Fruit fly (Drosophila melanogaster) whole organism, pupa: ENCODE data around the gene CG15539.

Experiments
- CG10348 ChIP-seq: fragments of 200-800 bp; sonication (Bioruptor generic); IDR thresholded peaks from 2 replicates; pipeline ENCODE4 v1.3.6; 2022; ENCODE audit warnings: missing biosample characterization, missing genetic modification characterization
- CG12605 ChIP-seq: fragments of 200-800 bp; sonication (Bioruptor generic); IDR thresholded peaks from 2 replicates; pipeline ENCODE4 v1.3.6; 2022; ENCODE audit warnings: missing biosample characterization, missing genetic modification characterization
- CG13204 ChIP-seq: fragments of 200-800 bp; sonication (Bioruptor generic); optimal IDR thresholded peaks from 2 replicates; lab custom pipeline; 2018; ENCODE audit warnings: missing biosample characterization, mild to moderate bottlenecking, missing genetic modification characterization, moderate library complexity
- CG14655 ChIP-seq: fragments of 200-800 bp; sonication (Bioruptor generic); optimal IDR thresholded peaks from 3 replicates; lab custom pipeline; 2017; ENCODE audit warnings: mild to moderate bottlenecking, missing biosample characterization, missing genetic modification reagents, missing genetic modification characterization
- CG15710 ChIP-seq: fragments of 200-800 bp; sonication (Bioruptor generic); optimal IDR thresholded peaks from 2 replicates; lab custom pipeline; 2018; ENCODE audit warnings: missing biosample characterization, mild to moderate bottlenecking, missing genetic modification characterization, moderate library complexity
- CG17806 ChIP-seq: fragments of 200-800 bp; sonication (Bioruptor generic); optimal IDR thresholded peaks from 2 replicates; lab custom pipeline; 2018; ENCODE audit warnings: missing biosample characterization, mild to moderate bottlenecking, missing genetic modification characterization, moderate library complexity
- CG32121 ChIP-seq: fragments of 200-800 bp; sonication (Bioruptor generic); IDR thresholded peaks from 2 replicates; pipeline ENCODE4 v1.3.6; 2022; ENCODE audit warnings: missing biosample characterization, missing genetic modification characterization
- CG34367 ChIP-seq: fragments of 200-800 bp; sonication (Bioruptor generic); optimal IDR thresholded peaks from 2 replicates; lab custom pipeline; 2018; ENCODE audit warnings: missing biosample characterization, mild to moderate bottlenecking, missing genetic modification characterization
- CG4496 ChIP-seq: fragments of 200-800 bp; sonication (Bioruptor generic); IDR thresholded peaks from 3 replicates; pipeline ENCODE4 v1.3.6; 2022; ENCODE audit warnings: missing biosample characterization, missing genetic modification characterization
- CG8159 ChIP-seq: fragments of 200-800 bp; sonication (Bioruptor generic); optimal IDR thresholded peaks from 3 replicates; lab custom pipeline; 2018; ENCODE audit warnings: missing biosample characterization, mild to moderate bottlenecking, missing genetic modification characterization, moderate library complexity
- CG8301 ChIP-seq: fragments of 200-800 bp; sonication (Bioruptor generic); optimal IDR thresholded peaks from 2 replicates; lab custom pipeline; 2018; ENCODE audit warnings: missing biosample characterization, mild to moderate bottlenecking, missing genetic modification characterization
- CG9948 ChIP-seq: fragments of 200-800 bp; sonication (Bioruptor generic); optimal IDR thresholded peaks from 2 replicates; lab custom pipeline; 2018; ENCODE audit warnings: missing biosample characterization, mild to moderate bottlenecking, missing genetic modification characterization, moderate library complexity
- D1 ChIP-seq: fragments of 200-800 bp; sonication (Bioruptor generic); optimal IDR thresholded peaks from 2 replicates; lab custom pipeline; 2018; ENCODE audit warnings: missing biosample characterization, mild to moderate bottlenecking, missing genetic modification characterization, moderate library complexity
- EcR ChIP-seq: fragments of 200-800 bp; sonication (Bioruptor generic); optimal IDR thresholded peaks from 3 replicates; lab custom pipeline; 2019; ENCODE audit warnings: missing biosample characterization, missing genetic modification characterization, mild to moderate bottlenecking, moderate library complexity, missing genetic modification reagents
- Ets98B ChIP-seq: fragments of 200-800 bp; sonication (Bioruptor generic); IDR thresholded peaks from 2 replicates; pipeline ENCODE4 v1.3.6; 2022; ENCODE audit warnings: missing biosample characterization, missing genetic modification characterization
- Pif1A ChIP-seq: fragments of 200-800 bp; sonication (Bioruptor generic); optimal IDR thresholded peaks from 3 replicates; lab custom pipeline; 2016; ENCODE audit warnings: missing biosample characterization, missing genetic modification characterization
- Pif1B ChIP-seq: fragments of 200-800 bp; sonication (Bioruptor generic); optimal IDR thresholded peaks from 3 replicates; lab custom pipeline; 2016; ENCODE audit warnings: missing biosample characterization, missing genetic modification characterization
- Snoo ChIP-seq: fragments of 200-800 bp; sonication (Bioruptor generic); optimal IDR thresholded peaks from 3 replicates; lab custom pipeline; 2017; ENCODE audit warnings: missing biosample characterization, mild to moderate bottlenecking, missing genetic modification characterization, inconsistent platforms
- fd96Ca ChIP-seq: fragments of 200-800 bp; sonication (Bioruptor generic); IDR thresholded peaks from 3 replicates; pipeline ENCODE4 v1.3.6; 2022; ENCODE audit warnings: missing biosample characterization, missing genetic modification characterization
- gl ChIP-seq: fragments of 200-800 bp; sonication (Bioruptor generic); optimal IDR thresholded peaks from 2 replicates; lab custom pipeline; 2018; ENCODE audit warnings: missing biosample characterization, mild to moderate bottlenecking, missing genetic modification characterization
- rn ChIP-seq: fragments of 200-800 bp; sonication (Bioruptor generic); IDR thresholded peaks from 2 replicates; pipeline ENCODE4 v1.3.6; 2022; ENCODE audit warnings: missing biosample characterization, missing genetic modification characterization

CG15539 gene

dm6 chr3R:30465775-30466494 lies 39.9 kb upstream of the CG15539 start, which contains the start of gene PH4alphaEFB:
TSS of gene PH4alphaEFB (plus strand) at chr3R:30466050.
- no peak for TF ChIP-seq CG4496 (GFP tag; lab: Robert Waterston, UW)
- TF ChIP-seq gl = peak; percentile 1
- TF ChIP-seq EcR = peak; percentile 72
- no peak for TF ChIP-seq CG17806 (tag; lab: Kevin White, UChicago)
- TF ChIP-seq CG10348 (GFP tag; lab: Robert Waterston, UW) = no peak
- TF ChIP-seq CG8159 (tag; lab: Kevin White, UChicago) = no peak
- TF ChIP-seq rn (GFP tag; lab: Robert Waterston, UW) = no peak
- peak; percentile 53; the same call in 1 of the 2 replicates for TF ChIP-seq CG12605 (GFP tag; lab: Robert Waterston, UW)
- TF ChIP-seq Ets98B (GFP tag; lab: Robert Waterston, UW) = no peak
- TF ChIP-seq CG13204 = no peak
- TF ChIP-seq CG9948 (tag; lab: Kevin White, UChicago) = no peak

dm6 chr3R:30466515-30466914 lies 39.3 kb upstream of the CG15539 start:
- TF ChIP-seq fd96Ca (GFP tag; lab: Robert Waterston, UW) (peak; percentile 38; the same call in 1 of the 3 replicates), CG32121 (no peak), CG4496 (GFP tag; lab: Robert Waterston, UW) (peak; percentile 14; the same call in 1 of the 3 replicates)

dm6 chr3R:30467062-30467461 lies 38.7 kb upstream of the CG15539 start:
- TF ChIP-seq gl (no peak), Pif1B (no peak), EcR (no peak), CG10348 (GFP tag; lab: Robert Waterston, UW) (no peak), CG14655 (no peak), D1 (tag; lab: Kevin White, UChicago) (no peak), CG8159 (tag; lab: Kevin White, UChicago) (no peak), CG9948 (tag; lab: Kevin White, UChicago) (no peak), CG8301 (tag; lab: Kevin White, UChicago) (no peak), Snoo (tag; lab: Kevin White, UChicago) (no peak)

- no peak for TF ChIP-seq CG17806 (tag; lab: Kevin White, UChicago)
- no peak for TF ChIP-seq Pif1B
- no peak for TF ChIP-seq CG9948 (tag; lab: Kevin White, UChicago)
- no peak for TF ChIP-seq rn (GFP tag; lab: Robert Waterston, UW)
- no peak for TF ChIP-seq CG8301 (tag; lab: Kevin White, UChicago)
- no peak for TF ChIP-seq CG4496 (GFP tag; lab: Robert Waterston, UW)
- TF ChIP-seq CG8159 (tag; lab: Kevin White, UChicago) = no peak
- no peak for TF ChIP-seq CG15710 (tag; lab: Kevin White, UChicago)
- no peak for TF ChIP-seq gl
- no peak for TF ChIP-seq Pif1A (GFP tag; lab: Kevin White, UChicago)
- no peak for TF ChIP-seq D1 (tag; lab: Kevin White, UChicago)
Observed at dm6 chr3R:30470690-30471089, 35.1 kb upstream of the CG15539 start.

- no peak for TF ChIP-seq CG4496 (GFP tag; lab: Robert Waterston, UW)
- peak; percentile 59 for TF ChIP-seq EcR
Observed at dm6 chr3R:30472331-30472730, 33.5 kb upstream of the CG15539 start.

- TF ChIP-seq CG4496 (GFP tag; lab: Robert Waterston, UW) (no peak), D1 (tag; lab: Kevin White, UChicago) (no peak), fd96Ca (GFP tag; lab: Robert Waterston, UW) (no peak), CG17806 (tag; lab: Kevin White, UChicago) (no peak), Pif1A (GFP tag; lab: Kevin White, UChicago) (no peak), Snoo (tag; lab: Kevin White, UChicago) (no peak), CG15710 (tag; lab: Kevin White, UChicago) (no peak), rn (GFP tag; lab: Robert Waterston, UW) (no peak), CG12605 (GFP tag; lab: Robert Waterston, UW) (no peak), CG13204 (no peak), CG10348 (GFP tag; lab: Robert Waterston, UW) (no peak), CG8159 (tag; lab: Kevin White, UChicago) (no peak)
Observed at dm6 chr3R:30474667-30475213, 31.0 kb upstream of the CG15539 start.

dm6 chr3R:30475910-30476309 lies 29.9 kb upstream of the CG15539 start:
- TF ChIP-seq CG14655 = no peak
- no peak for TF ChIP-seq CG13204
- no peak for TF ChIP-seq Snoo (tag; lab: Kevin White, UChicago)
- no peak for TF ChIP-seq CG9948 (tag; lab: Kevin White, UChicago)
- no peak for TF ChIP-seq Pif1A (GFP tag; lab: Kevin White, UChicago)
- TF ChIP-seq CG34367 (tag; lab: Kevin White, UChicago) = no peak
- no peak for TF ChIP-seq CG4496 (GFP tag; lab: Robert Waterston, UW)
- TF ChIP-seq, all 21 proteins: peak for 0
